Worm (Caenorhabditis elegans) whole organism, early embryonic: Measurements from ENCODE around the gene F01G4.4.
"Not testable (repeated sequence)": the region's sequence is repeated elsewhere in the genome, so short reads cannot be mapped to it uniquely, and the experiment has no call there.

Experiments used
- B0310.2 ChIP-seq: sonication (generic microtip); optimal IDR thresholded peaks from 2 replicates; lab custom pipeline; 2016; ENCODE audit warnings: mild to moderate bottlenecking, missing genetic modification characterization, missing compliant biosample characterization
- F13C5.2 ChIP-seq: sonication (generic microtip); optimal IDR thresholded peaks from 2 replicates; lab custom pipeline; 2017; ENCODE audit warnings: mild to moderate bottlenecking, missing genetic modification characterization, inconsistent platforms, missing compliant biosample characterization
- aly-1 ChIP-seq: sonication (generic microtip); optimal IDR thresholded peaks from 2 replicates; lab custom pipeline; 2016; ENCODE audit warnings: missing genetic modification characterization, missing compliant biosample characterization
- ama-1 ChIP-seq: fragments of 150-350 bp; optimal IDR thresholded peaks from 2 replicates; lab custom pipeline; 2014
- ceh-13 ChIP-seq: fragments of 200-800 bp; sonication (Bioruptor generic); optimal IDR thresholded peaks from 2 replicates; lab custom pipeline; 2018; ENCODE audit warnings: mild to moderate bottlenecking, missing genetic modification characterization, missing compliant biosample characterization
- ceh-36 ChIP-seq: sonication (generic microtip); optimal IDR thresholded peaks from 2 replicates; lab custom pipeline; 2016; ENCODE audit warnings: missing genetic modification characterization, inconsistent platforms, missing compliant biosample characterization
- ets-7 ChIP-seq: sonication (generic microtip); optimal IDR thresholded peaks from 2 replicates; lab custom pipeline; 2016; ENCODE audit warnings: missing genotype, missing genetic modification characterization, missing compliant biosample characterization
- flt-1 ChIP-seq: fragments of 200-800 bp; sonication (Bioruptor generic); IDR thresholded peaks from 2 replicates; pipeline ENCODE4 v1.3.6; 2022; ENCODE audit warnings: missing genetic modification characterization, missing compliant biosample characterization
- hmbx-1 ChIP-seq: sonication (generic microtip); optimal IDR thresholded peaks from 2 replicates; lab custom pipeline; 2016; ENCODE audit warnings: mild to moderate bottlenecking, missing genetic modification characterization, missing compliant biosample characterization
- hmg-4 ChIP-seq: fragments of 200-800 bp; sonication (Bioruptor generic); optimal IDR thresholded peaks from 2 replicates; lab custom pipeline; 2018; ENCODE audit warnings: mild to moderate bottlenecking, missing genetic modification characterization, missing compliant biosample characterization
- hnd-1 ChIP-seq: sonication (generic microtip); optimal IDR thresholded peaks from 2 replicates; lab custom pipeline; 2016; ENCODE audit warnings: missing genetic modification characterization, missing compliant biosample characterization
- pes-1 ChIP-seq: fragments of 200-800 bp; sonication (Bioruptor generic); IDR thresholded peaks from 2 replicates; pipeline ENCODE4 v1.3.6; 2022; ENCODE audit warnings: missing genetic modification reagents, missing genetic modification characterization, missing compliant biosample characterization
- scrt-1 ChIP-seq: fragments of 200-800 bp; sonication (Bioruptor generic); IDR thresholded peaks from 2 replicates; pipeline ENCODE4 v1.3.6; 2022; ENCODE audit warnings: missing genetic modification characterization, missing compliant biosample characterization
- sea-1 ChIP-seq: fragments of 200-800 bp; sonication (Bioruptor generic); conservative IDR thresholded peaks from 2 replicates; pipeline ENCODE4 v1.3.6; 2022; ENCODE audit warnings: missing genetic modification characterization, missing compliant biosample characterization
- tbx-11 ChIP-seq: fragments of 200-800 bp; sonication (Bioruptor generic); IDR thresholded peaks from 2 replicates; pipeline ENCODE4 v1.3.6; 2022; ENCODE audit warnings: missing genetic modification characterization, missing compliant biosample characterization
- tbx-37 ChIP-seq: fragments of 200-800 bp; sonication (Bioruptor generic); conservative IDR thresholded peaks from 2 replicates; pipeline ENCODE4 v1.3.6; 2022; ENCODE audit warnings: missing genetic modification reagents, missing genetic modification characterization, missing compliant biosample characterization
- tra-4 ChIP-seq: sonication (generic microtip); optimal IDR thresholded peaks from 2 replicates; lab custom pipeline; 2017; ENCODE audit warnings: missing genetic modification characterization, missing compliant biosample characterization

The F01G4.4 gene

DNA sequence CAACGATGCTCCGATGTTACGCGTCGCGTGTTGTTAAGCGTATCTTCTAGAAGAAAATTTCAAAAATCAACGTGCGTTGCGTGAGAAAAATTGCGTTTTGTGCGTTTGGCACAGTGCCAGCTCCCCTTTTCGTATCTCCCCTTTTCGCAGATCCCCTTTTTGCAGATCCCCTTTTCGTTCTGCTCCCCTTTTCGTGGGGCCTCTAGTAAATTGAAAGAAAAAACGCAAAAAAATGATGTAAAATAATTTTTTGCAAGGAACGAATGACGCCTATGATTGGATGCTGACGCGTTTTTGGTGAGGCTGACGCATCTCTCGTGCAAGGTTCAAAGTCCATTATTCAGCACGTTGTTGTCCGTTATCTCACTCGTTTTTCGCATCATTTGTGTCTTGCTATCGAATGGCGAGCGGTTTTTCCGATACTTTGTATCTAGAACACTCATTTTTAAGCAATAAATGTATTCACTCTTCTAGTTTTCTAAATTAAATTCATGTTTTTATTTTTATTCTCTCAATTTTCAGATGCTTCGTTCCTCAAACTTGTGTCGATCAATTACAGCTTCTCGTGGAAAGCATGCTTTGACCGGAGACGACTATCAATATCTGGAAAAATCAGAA lies 36.1 kb downstream of the F01G4.4 start, which contains the start of gene cpt-2:
cpt-2 (plus strand) TSS at position 523 of the 618 bp plus-strand sequence.
- not testable (repeated sequence) for TF ChIP-seq tbx-11, scrt-1, tbx-37 (GFP tag; lab: Robert Waterston, UW)

DNA sequence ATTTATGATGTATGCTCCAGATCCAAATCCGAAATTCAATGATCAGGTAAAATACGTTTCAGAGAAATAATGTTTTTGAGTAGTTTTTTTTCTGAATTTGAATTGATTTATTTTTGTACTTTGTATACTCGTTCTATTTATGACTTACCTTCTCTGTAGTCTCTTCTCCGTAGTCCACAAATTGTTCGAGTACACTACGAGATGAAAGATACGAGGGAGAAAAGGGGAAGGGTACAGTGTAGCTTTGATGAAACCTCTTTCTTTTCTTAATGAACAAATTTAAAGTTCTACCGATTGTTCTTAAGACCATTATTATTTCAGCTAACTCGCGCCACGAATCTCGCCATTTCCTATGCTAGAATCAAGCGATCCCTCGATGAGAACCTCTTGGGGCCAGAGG lies 36.9 kb downstream of the F01G4.4 start:
- TF ChIP-seq ceh-36 (tag; lab: Kevin White, UChicago) (no peak), hmg-4 (GFP tag; lab: Kevin White, UChicago) (no peak), scrt-1 (GFP tag; lab: Robert Waterston, UW) (no peak), sea-1 (GFP tag; lab: Robert Waterston, UW) (no peak), hnd-1 (tag; lab: Kevin White, UChicago) (no peak), pes-1 (GFP tag; lab: Robert Waterston, UW) (no peak), tra-4 (tag; lab: Kevin White, UChicago) (no peak), ama-1 (no peak), tbx-37 (GFP tag; lab: Robert Waterston, UW) (no peak), B0310.2 (tag; lab: Kevin White, UChicago) (no peak), hmbx-1 (no peak), ets-7 (tag; lab: Kevin White, UChicago) (no peak), ceh-13 (no peak), aly-1 (tag; lab: Kevin White, UChicago) (no peak), F13C5.2 (tag; lab: Kevin White, UChicago) (no peak), tbx-11 (GFP tag; lab: Robert Waterston, UW) (no peak)

DNA sequence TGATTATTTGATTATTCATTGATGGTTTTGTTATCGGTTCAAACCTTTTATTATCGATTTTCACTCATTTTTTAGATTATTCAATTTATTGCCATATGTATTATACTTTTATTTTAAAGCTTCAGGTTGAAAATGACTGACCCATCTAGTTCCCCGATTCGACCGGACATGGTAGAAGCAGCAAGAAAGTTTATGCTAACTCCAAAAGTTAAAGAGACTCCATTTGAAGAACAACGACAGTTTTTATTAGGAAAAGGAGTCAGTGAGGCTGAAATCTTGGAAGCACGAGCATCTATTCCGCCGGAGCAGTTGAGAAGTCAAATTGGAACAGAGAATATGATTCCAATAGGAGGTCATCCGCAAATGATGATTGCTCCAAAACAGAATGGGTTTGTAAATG lies 39.9 kb downstream of the F01G4.4 start, which contains the start of gene prx-14:
prx-14 (plus strand) TSS at position 120 of the 400 bp plus-strand sequence.
- TF ChIP-seq pes-1 (GFP tag; lab: Robert Waterston, UW) (no peak), hmg-4 (GFP tag; lab: Kevin White, UChicago) (no peak), ets-7 (tag; lab: Kevin White, UChicago) (no peak), F13C5.2 (tag; lab: Kevin White, UChicago) (no peak), B0310.2 (tag; lab: Kevin White, UChicago) (no peak), ceh-36 (tag; lab: Kevin White, UChicago) (no peak), hmbx-1 (no peak), sea-1 (GFP tag; lab: Robert Waterston, UW) (no peak), scrt-1 (GFP tag; lab: Robert Waterston, UW) (no peak), ceh-13 (no peak), tra-4 (tag; lab: Kevin White, UChicago) (no peak), tbx-11 (GFP tag; lab: Robert Waterston, UW) (no peak), hnd-1 (tag; lab: Kevin White, UChicago) (no peak), flt-1 (GFP tag; lab: Robert Waterston, UW) (no peak), ama-1 (no peak), aly-1 (tag; lab: Kevin White, UChicago) (no peak)

DNA sequence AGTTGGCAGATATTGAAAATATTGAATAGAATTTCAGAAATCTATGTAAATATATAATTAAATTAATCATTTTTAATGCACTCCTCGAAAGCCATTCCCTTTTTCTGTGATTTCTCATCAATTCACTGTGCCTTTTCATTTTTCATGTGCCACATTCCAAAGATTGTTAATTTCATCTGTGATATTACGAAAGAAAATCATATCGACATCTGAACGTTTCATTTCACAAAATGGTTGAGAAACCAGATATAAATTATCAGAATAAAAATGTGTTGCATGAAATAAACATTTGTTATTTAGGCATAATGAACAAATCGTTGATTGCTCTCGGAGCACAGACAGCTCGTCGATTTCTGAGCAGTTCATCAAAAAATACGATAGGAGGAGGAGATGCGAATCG lies 40.8 kb downstream of the F01G4.4 start, which contains the start of gene nuaf-3:
nuaf-3 (plus strand) TSS at position 301 of the 400 bp plus-strand sequence.
- TF ChIP-seq ceh-36 (tag; lab: Kevin White, UChicago): no peak
- TF ChIP-seq B0310.2 (tag; lab: Kevin White, UChicago): no peak
- TF ChIP-seq pes-1 (GFP tag; lab: Robert Waterston, UW): no peak
- TF ChIP-seq scrt-1 (GFP tag; lab: Robert Waterston, UW): no peak
- TF ChIP-seq ama-1: no peak
- TF ChIP-seq ceh-13: no peak
- TF ChIP-seq F13C5.2 (tag; lab: Kevin White, UChicago): no peak
- TF ChIP-seq hmg-4 (GFP tag; lab: Kevin White, UChicago): no peak
- no peak for TF ChIP-seq sea-1 (GFP tag; lab: Robert Waterston, UW)
- no peak for TF ChIP-seq hnd-1 (tag; lab: Kevin White, UChicago)
- TF ChIP-seq tbx-37 (GFP tag; lab: Robert Waterston, UW): no peak
- TF ChIP-seq tbx-11 (GFP tag; lab: Robert Waterston, UW): no peak
- no peak for TF ChIP-seq hmbx-1
- TF ChIP-seq aly-1 (tag; lab: Kevin White, UChicago): no peak
- TF ChIP-seq flt-1 (GFP tag; lab: Robert Waterston, UW): no peak
- no peak for TF ChIP-seq ets-7 (tag; lab: Kevin White, UChicago)
- TF ChIP-seq tra-4 (tag; lab: Kevin White, UChicago): no peak

DNA sequence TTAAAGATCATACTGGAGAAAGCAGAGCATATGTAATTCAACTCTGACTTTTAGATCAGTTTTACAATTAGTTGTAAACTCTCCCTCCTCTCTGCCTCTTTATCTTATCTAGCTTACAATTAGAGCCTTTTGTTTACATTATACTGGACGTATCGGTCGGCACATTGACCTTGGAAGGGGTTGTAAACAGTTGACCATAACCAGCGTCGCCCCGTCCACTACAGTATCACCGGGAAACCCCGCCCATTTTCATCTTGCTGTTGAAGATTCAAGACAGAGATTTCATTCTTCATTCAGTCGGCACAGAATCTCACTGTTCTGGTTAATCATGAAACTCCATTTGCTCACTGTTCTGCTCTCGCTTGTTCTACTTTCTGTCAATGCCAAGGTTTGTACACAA lies 43.6 kb downstream of the F01G4.4 start, which contains the start of gene sdz-27:
sdz-27 (plus strand) TSS at position 301 of the 400 bp plus-strand sequence.
- TF ChIP-seq F13C5.2 (tag; lab: Kevin White, UChicago): no peak
- TF ChIP-seq scrt-1 (GFP tag; lab: Robert Waterston, UW): no peak
- no peak for TF ChIP-seq sea-1 (GFP tag; lab: Robert Waterston, UW)
- no peak for TF ChIP-seq ceh-13

DNA sequence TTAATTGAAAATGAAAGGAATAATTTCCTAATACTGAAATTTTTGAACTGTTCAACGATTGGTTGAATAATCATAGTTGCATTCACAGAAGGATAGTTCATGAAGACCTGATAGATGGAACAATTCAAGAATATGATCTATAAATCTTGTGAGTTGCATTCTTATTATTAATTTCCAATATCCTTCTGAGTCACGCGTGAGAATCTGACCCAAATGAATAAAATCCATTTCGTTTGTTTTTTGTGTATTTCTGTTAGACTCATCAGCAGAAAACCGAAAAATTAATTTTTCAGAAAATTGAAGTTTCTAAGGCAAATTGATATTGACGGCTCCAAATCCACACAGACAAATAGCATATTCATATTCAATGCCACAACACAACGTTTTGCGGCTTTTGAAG lies 46.3 kb downstream of the F01G4.4 start, which contains the start of gene fbxb-79:
fbxb-79 (minus strand) TSS at position 101 of the 400 bp plus-strand sequence.
- TF ChIP-seq F13C5.2 (tag; lab: Kevin White, UChicago) (no peak), hmg-4 (GFP tag; lab: Kevin White, UChicago) (no peak), ama-1 (no peak), tra-4 (tag; lab: Kevin White, UChicago) (no peak), scrt-1 (GFP tag; lab: Robert Waterston, UW) (no peak), hmbx-1 (no peak), flt-1 (GFP tag; lab: Robert Waterston, UW) (no peak), ceh-13 (no peak), ets-7 (tag; lab: Kevin White, UChicago) (no peak), hnd-1 (tag; lab: Kevin White, UChicago) (no peak)
